Worm (Caenorhabditis elegans) whole organism, mixed stage, embryonic: ENCODE results near the gene dos-3.

Source experiments
- M03D4.4 ChIP-seq: sonication (generic microtip); optimal IDR thresholded peaks from 2 replicates; lab custom pipeline; 2017; ENCODE audit warnings: mild to moderate bottlenecking, missing genetic modification characterization, missing compliant biosample characterization
- bed-3 ChIP-seq: fragments of 200-800 bp; sonication (Bioruptor generic); optimal IDR thresholded peaks from 3 replicates; lab custom pipeline; 2018; ENCODE audit warnings: mild to moderate bottlenecking, missing genetic modification characterization, moderate library complexity, missing compliant biosample characterization
- blmp-1 ChIP-seq: fragments of 150-350 bp; optimal IDR thresholded peaks from 2 replicates; lab custom pipeline; 2014; ENCODE audit warnings: missing biosample characterization, missing genetic modification characterization
- ceh-39 ChIP-seq: fragments of 150-350 bp; optimal IDR thresholded peaks from 2 replicates; lab custom pipeline; 2014; ENCODE audit warnings: missing biosample characterization, missing genetic modification characterization
- ceh-43 ChIP-seq: fragments of 200-800 bp; sonication (Bioruptor generic); optimal IDR thresholded peaks from 2 replicates; lab custom pipeline; 2018; ENCODE audit warnings: mild to moderate bottlenecking, missing genetic modification characterization, moderate library complexity, missing compliant biosample characterization
- ceh-83 ChIP-seq: fragments of 200-800 bp; sonication (Bioruptor generic); optimal IDR thresholded peaks from 2 replicates; lab custom pipeline; 2018; ENCODE audit warnings: mild to moderate bottlenecking, missing genetic modification characterization, missing compliant biosample characterization
- ces-1 ChIP-seq: fragments of 150-350 bp; optimal IDR thresholded peaks from 2 replicates; lab custom pipeline; 2014; ENCODE audit warnings: missing biosample characterization, missing genetic modification reagents, missing genetic modification characterization
- cnd-1 ChIP-seq: fragments of 200-800 bp; sonication (Bioruptor generic); optimal IDR thresholded peaks from 2 replicates; lab custom pipeline; 2018; ENCODE audit warnings: mild to moderate bottlenecking, missing genetic modification characterization, missing compliant biosample characterization
- drap-1 ChIP-seq: fragments of 200-800 bp; sonication (Bioruptor generic); optimal IDR thresholded peaks from 3 replicates; lab custom pipeline; 2018; ENCODE audit warnings: mild to moderate bottlenecking, missing genetic modification characterization, missing compliant biosample characterization
- elt-1 ChIP-seq: sonication (generic microtip); optimal IDR thresholded peaks from 2 replicates; lab custom pipeline; 2017; ENCODE audit warnings: missing genetic modification characterization, mild to moderate bottlenecking, missing compliant biosample characterization, antibody characterized with exemption, moderate library complexity, borderline replicate concordance; ENCODE audit not compliant: insufficient read depth
- elt-3 ChIP-seq: fragments of 150-350 bp; optimal IDR thresholded peaks from 2 replicates; lab custom pipeline; 2014; ENCODE audit warnings: missing biosample characterization, missing genetic modification characterization
- flh-1 ChIP-seq: fragments of 200-800 bp; sonication (Bioruptor generic); optimal IDR thresholded peaks from 2 replicates; lab custom pipeline; 2018; ENCODE audit warnings: mild to moderate bottlenecking, missing genetic modification characterization, moderate library complexity, missing compliant biosample characterization
- ham-2 ChIP-seq: fragments of 200-800 bp; sonication (Bioruptor generic); optimal IDR thresholded peaks from 2 replicates; lab custom pipeline; 2018; ENCODE audit warnings: mild to moderate bottlenecking, missing genetic modification characterization, missing compliant biosample characterization
- hlh-1 ChIP-seq: fragments of 150-350 bp; optimal IDR thresholded peaks from 2 replicates; lab custom pipeline; 2014; ENCODE audit warnings: missing biosample characterization, missing genetic modification reagents, missing genetic modification characterization
- lin-13 ChIP-seq: fragments of 150-350 bp; optimal IDR thresholded peaks from 2 replicates; lab custom pipeline; 2014; ENCODE audit warnings: missing biosample characterization, missing genetic modification characterization
- lin-32 ChIP-seq: fragments of 200-800 bp; sonication (Bioruptor generic); optimal IDR thresholded peaks from 2 replicates; lab custom pipeline; 2018; ENCODE audit warnings: mild to moderate bottlenecking, missing genetic modification characterization, missing compliant biosample characterization
- lsy-2 ChIP-seq: fragments of 150-350 bp; optimal IDR thresholded peaks from 2 replicates; lab custom pipeline; 2014; ENCODE audit warnings: missing biosample characterization, missing genetic modification characterization
- mab-5 ChIP-seq: fragments of 150-350 bp; optimal IDR thresholded peaks from 2 replicates; lab custom pipeline; 2014; ENCODE audit warnings: missing biosample characterization, missing genetic modification characterization
- mep-1 ChIP-seq: fragments of 150-350 bp; optimal IDR thresholded peaks from 2 replicates; lab custom pipeline; 2017; ENCODE audit warnings: missing biosample characterization, missing genetic modification reagents, missing genetic modification characterization, inconsistent platforms
- mls-2 ChIP-seq: sonication (generic microtip); optimal IDR thresholded peaks from 2 replicates; lab custom pipeline; 2016; ENCODE audit warnings: mild to moderate bottlenecking, missing genetic modification characterization, moderate library complexity, missing compliant biosample characterization
- nhr-12 ChIP-seq: fragments of 150-350 bp; optimal IDR thresholded peaks from 2 replicates; lab custom pipeline; 2014; ENCODE audit warnings: missing biosample characterization, missing genetic modification characterization
- nhr-2 ChIP-seq: fragments of 150-350 bp; optimal IDR thresholded peaks from 2 replicates; lab custom pipeline; 2014; ENCODE audit warnings: missing biosample characterization, missing genetic modification characterization
- nhr-237 ChIP-seq: fragments of 150-350 bp; optimal IDR thresholded peaks from 2 replicates; lab custom pipeline; 2014; ENCODE audit warnings: missing biosample characterization, missing genetic modification characterization
- nhr-28 ChIP-seq: fragments of 150-350 bp; optimal IDR thresholded peaks from 2 replicates; lab custom pipeline; 2014; ENCODE audit warnings: missing biosample characterization, missing genetic modification characterization
- nhr-76 ChIP-seq: sonication (generic microtip); optimal IDR thresholded peaks from 2 replicates; lab custom pipeline; 2017; ENCODE audit warnings: missing biosample characterization, missing genetic modification characterization
- pha-4 ChIP-seq: fragments of 150-350 bp; optimal IDR thresholded peaks from 2 replicates; lab custom pipeline; 2018; ENCODE audit warnings: missing biosample characterization, missing genetic modification reagents, missing genetic modification characterization
- sem-2 ChIP-seq: fragments of 200-800 bp; sonication (Bioruptor generic); optimal IDR thresholded peaks from 2 replicates; lab custom pipeline; 2018; ENCODE audit warnings: mild to moderate bottlenecking, missing genetic modification characterization, missing compliant biosample characterization
- snpc-4 ChIP-seq: fragments of 150-350 bp; optimal IDR thresholded peaks from 2 replicates; lab custom pipeline; 2014; ENCODE audit warnings: missing biosample characterization, missing genetic modification characterization
- sptf-1 ChIP-seq: sonication (generic microtip); optimal IDR thresholded peaks from 2 replicates; lab custom pipeline; 2017; ENCODE audit warnings: mild to moderate bottlenecking, missing genetic modification characterization, moderate library complexity, missing compliant biosample characterization
- tbx-8 ChIP-seq: fragments of 200-800 bp; sonication (Bioruptor generic); optimal IDR thresholded peaks from 2 replicates; lab custom pipeline; 2018; ENCODE audit warnings: mild to moderate bottlenecking, missing genetic modification characterization, moderate library complexity, missing compliant biosample characterization
- unc-120 ChIP-seq: sonication (generic microtip); optimal IDR thresholded peaks from 2 replicates; lab custom pipeline; 2017; ENCODE audit warnings: missing genetic modification characterization, missing compliant biosample characterization; ENCODE audit not compliant: poor library complexity, severe bottlenecking
- unc-39 ChIP-seq: fragments of 150-350 bp; optimal IDR thresholded peaks from 2 replicates; lab custom pipeline; 2014; ENCODE audit warnings: missing biosample characterization, missing genetic modification characterization
- unc-62 ChIP-seq: fragments of 150-350 bp; optimal IDR thresholded peaks from 2 replicates; lab custom pipeline; 2014; ENCODE audit warnings: missing biosample characterization, missing genetic modification reagents, missing genetic modification characterization
- zip-8 ChIP-seq: fragments of 150-350 bp; optimal IDR thresholded peaks from 2 replicates; lab custom pipeline; 2014; ENCODE audit warnings: missing biosample characterization, missing genetic modification characterization
- ztf-11 ChIP-seq: fragments of 150-350 bp; optimal IDR thresholded peaks from 2 replicates; lab custom pipeline; 2014; ENCODE audit warnings: missing biosample characterization, missing genetic modification characterization

dos-3 gene

DNA sequence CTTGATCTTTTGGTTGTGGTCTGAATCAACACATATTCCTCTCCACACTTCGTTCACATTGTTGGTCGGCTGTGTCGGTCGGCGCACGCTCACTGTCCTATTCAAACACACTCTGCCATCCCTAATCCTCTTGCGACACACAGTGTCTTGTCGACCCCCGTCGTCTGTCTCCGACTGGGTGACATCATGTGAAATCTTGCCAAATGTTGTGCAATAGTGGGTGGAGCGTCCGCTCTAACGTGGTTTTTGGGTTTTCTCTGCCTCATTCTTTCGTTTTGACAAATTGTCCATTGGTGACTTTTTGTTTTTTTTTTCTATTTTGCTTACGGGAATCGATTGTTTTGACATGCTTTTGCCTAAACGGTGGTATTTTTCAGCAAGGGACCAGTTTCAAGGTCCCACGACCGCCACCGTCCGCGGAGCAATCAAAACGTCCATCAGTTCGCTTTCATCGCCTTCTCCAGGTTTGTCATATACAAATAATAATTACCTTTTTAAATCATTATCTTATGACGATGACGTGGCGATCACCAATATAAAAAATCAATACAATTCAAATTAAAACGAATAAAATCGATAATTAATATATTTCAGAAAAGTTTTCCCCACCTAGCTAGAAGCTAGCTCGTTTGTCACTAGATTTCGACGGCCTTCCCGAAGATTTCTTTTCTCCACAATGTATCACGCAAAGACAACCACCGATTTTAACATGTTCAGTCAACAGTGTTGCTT lies 5.5 kb downstream of the dos-3 start:
- TF ChIP-seq ces-1 (peak; percentile 64), unc-39 (no peak), zip-8 (peak; percentile 36), lsy-2 (tag; lab: Kevin White, UChicago) (peak; percentile 66), mab-5 (no peak), hlh-1 (tag; lab: Kevin White, UChicago) (peak; percentile 25), pha-4 (tag; lab: Kevin White, UChicago) (peak; percentile 94), elt-3 (peak; percentile 83), bed-3 (no peak), flh-1 (GFP tag; lab: Kevin White, UChicago) (no peak), ceh-43 (no peak), lin-13 (peak; percentile 67), sptf-1 (peak; percentile 66), mep-1 (tag; lab: Kevin White, UChicago) (peak; percentile 84), tbx-8 (no peak), unc-62 (GFP tag; lab: Kevin White, UChicago) (peak; percentile 93), cnd-1 (tag; lab: Kevin White, UChicago) (peak; percentile 53), lin-32 (GFP tag; lab: Kevin White, UChicago) (no peak), elt-1 (tag; lab: Kevin White, UChicago) (peak; percentile 36), nhr-76 (tag; lab: Kevin White, UChicago) (no peak), nhr-28 (tag; lab: Kevin White, UChicago) (no peak), blmp-1 (tag; lab: Kevin White, UChicago) (no peak), drap-1 (GFP tag; lab: Kevin White, UChicago) (peak; percentile 64), sem-2 (GFP tag; lab: Kevin White, UChicago) (no peak), ztf-11 (tag; lab: Kevin White, UChicago) (peak; percentile 19), unc-120 (tag; lab: Kevin White, UChicago) (peak; percentile 57), ham-2 (peak; percentile 35), M03D4.4 (tag; lab: Kevin White, UChicago) (peak; percentile 33), mls-2 (peak; percentile 50), nhr-12 (tag; lab: Kevin White, UChicago) (no peak), nhr-237 (peak; percentile 91), ceh-39 (peak; percentile 52), nhr-2 (tag; lab: Kevin White, UChicago) (peak; percentile 54), snpc-4 (tag; lab: Kevin White, UChicago) (no peak), ceh-83 (GFP tag; lab: Kevin White, UChicago) (peak; percentile 51)

DNA sequence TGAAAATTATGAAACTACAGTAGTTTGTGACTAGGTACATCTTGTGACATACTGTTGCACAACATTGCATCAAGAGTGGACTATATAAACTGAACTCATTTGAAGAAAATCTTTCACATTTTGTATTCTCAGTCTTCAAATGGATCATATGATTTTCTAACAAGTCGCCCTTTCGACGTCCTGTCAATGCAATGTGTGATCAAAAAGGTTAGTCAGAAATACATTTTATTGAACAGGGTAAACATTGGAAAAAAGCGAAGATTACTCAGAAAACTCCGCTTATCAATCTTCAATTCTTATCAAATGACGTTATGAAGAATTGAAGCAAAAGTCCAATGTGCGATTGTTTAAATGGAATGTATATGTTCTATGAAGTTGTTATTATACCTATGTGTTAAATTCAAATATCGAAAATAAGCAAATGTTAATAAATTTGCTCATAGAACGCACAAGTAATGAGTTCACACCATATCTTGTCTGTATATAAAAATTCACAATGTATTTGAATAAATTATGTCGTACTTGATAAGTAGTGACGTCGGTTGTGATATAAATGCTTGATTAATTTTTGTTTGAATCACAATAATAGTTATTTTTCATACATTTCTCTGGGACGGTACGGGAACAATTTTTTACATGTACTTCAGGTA lies 6.4 kb downstream of the dos-3 start, which contains the start of gene zip-2:
TSS of gene zip-2 (plus strand) at position 128 of the 650 bp plus-strand sequence.
- TF ChIP-seq cnd-1 (tag; lab: Kevin White, UChicago) (no peak), elt-3 (no peak), snpc-4 (tag; lab: Kevin White, UChicago) (no peak), nhr-12 (tag; lab: Kevin White, UChicago) (no peak), pha-4 (tag; lab: Kevin White, UChicago) (no peak), mep-1 (tag; lab: Kevin White, UChicago) (no peak), unc-62 (GFP tag; lab: Kevin White, UChicago) (no peak), ztf-11 (tag; lab: Kevin White, UChicago) (no peak), drap-1 (GFP tag; lab: Kevin White, UChicago) (no peak), lsy-2 (tag; lab: Kevin White, UChicago) (no peak), ham-2 (no peak)
- TF ChIP-seq, all 35 proteins: peak for 0

DNA sequence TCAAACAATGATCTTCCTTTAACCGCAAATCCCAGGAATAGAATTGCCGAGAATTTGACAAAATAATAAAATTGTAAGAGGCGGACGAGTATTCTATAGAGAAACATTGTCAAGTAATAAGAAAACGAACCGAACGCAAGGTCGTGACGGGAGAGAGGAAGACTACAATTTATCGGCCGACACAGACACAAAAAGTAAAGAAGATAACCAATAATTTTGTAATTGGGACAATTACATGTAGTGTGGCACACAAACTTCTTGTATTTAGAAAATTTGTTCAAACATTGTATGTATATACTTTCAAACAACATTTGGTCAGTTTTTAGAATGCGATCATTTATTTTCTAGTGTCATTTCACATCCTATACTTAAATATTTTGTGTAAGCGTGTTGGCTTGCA lies 7.4 kb downstream of the dos-3 start, which contains the start of gene ceeh-1:
TSS of gene ceeh-1 (minus strand) at position 317 of the 400 bp plus-strand sequence.
- TF ChIP-seq elt-3 = no peak
- TF ChIP-seq cnd-1 (tag; lab: Kevin White, UChicago) = no peak
- TF ChIP-seq nhr-28 (tag; lab: Kevin White, UChicago) = no peak
- TF ChIP-seq nhr-76 (tag; lab: Kevin White, UChicago) = no peak
- no peak for TF ChIP-seq zip-8
- TF ChIP-seq drap-1 (GFP tag; lab: Kevin White, UChicago) = no peak
- TF ChIP-seq blmp-1 (tag; lab: Kevin White, UChicago) = no peak
- TF ChIP-seq hlh-1 (tag; lab: Kevin White, UChicago) = no peak
- TF ChIP-seq, all 35 proteins: peak for 0
